Fruit fly (Drosophila melanogaster) whole organism, embryonic: ENCODE results near the gene Ptp4E.

Experiments
- Adf1 ChIP-seq: fragments of 200-800 bp; sonication (Bioruptor generic); IDR thresholded peaks from 2 replicates; pipeline ENCODE4 v1.3.6; 2022; ENCODE audit warnings: missing biosample characterization, missing genetic modification characterization
- CG1529 ChIP-seq: fragments of 200-800 bp; sonication (Bioruptor generic); optimal IDR thresholded peaks from 3 replicates; lab custom pipeline; 2018; ENCODE audit warnings: missing biosample characterization, missing genetic modification characterization
- CG17829 ChIP-seq: fragments of 200-800 bp; optimal IDR thresholded peaks from 2 replicates; lab custom pipeline; 2019; ENCODE audit warnings: missing biosample characterization, mild to moderate bottlenecking, missing genetic modification characterization, moderate library complexity
- Dip2 ChIP-seq: fragments of 200-800 bp; sonication (Bioruptor generic); IDR thresholded peaks from 2 replicates; pipeline ENCODE4 v1.3.6; 2022; ENCODE audit warnings: missing biosample characterization, missing genetic modification characterization
- H15 ChIP-seq: fragments of 200-800 bp; sonication (Bioruptor generic); IDR thresholded peaks from 3 replicates; pipeline ENCODE4 v1.3.6; 2022; ENCODE audit warnings: missing biosample characterization, missing genetic modification characterization
- Vsx1 ChIP-seq: fragments of 200-800 bp; sonication (Bioruptor generic); optimal IDR thresholded peaks from 2 replicates; lab custom pipeline; 2017; ENCODE audit warnings: missing biosample characterization, mild to moderate bottlenecking, missing genetic modification characterization, missing genetic modification reagents
- grn ChIP-seq: fragments of 200-800 bp; sonication (Bioruptor generic); optimal IDR thresholded peaks from 3 replicates; lab custom pipeline; 2017; ENCODE audit warnings: missing biosample characterization, missing genetic modification characterization

DNA sequence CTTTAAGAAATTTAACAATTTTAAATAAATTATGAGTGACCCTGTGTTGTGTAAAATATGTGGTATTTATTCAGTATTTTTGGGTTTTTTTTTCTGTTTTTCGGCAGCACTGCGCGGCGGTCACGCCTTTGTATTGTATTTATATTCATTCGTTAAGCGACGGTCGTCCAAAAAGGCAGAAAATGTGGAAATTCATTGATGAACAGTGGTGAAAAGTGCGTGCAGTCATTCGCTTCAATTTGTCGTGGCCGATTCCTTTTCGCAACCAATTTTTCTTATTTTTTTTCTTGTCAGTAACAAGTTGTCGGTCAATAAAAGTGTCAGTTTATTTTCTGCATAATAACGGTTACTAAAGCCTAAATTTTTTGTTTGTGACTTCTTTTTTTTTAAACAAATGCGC, at the start of gene Ptp4E:
- TF ChIP-seq Adf1 (GFP tag; lab: Robert Waterston, UW), result no peak; the same call in 1 of the 2 replicates
- no peak for TF ChIP-seq Dip2 (GFP tag; lab: Robert Waterston, UW)
- TF ChIP-seq Vsx1 (GFP tag; lab: Kevin White, UChicago), result peak; percentile 5
- no peak for TF ChIP-seq H15 (GFP tag; lab: Robert Waterston, UW)
- TF ChIP-seq CG1529, result no peak
- peak; percentile 21 for TF ChIP-seq CG17829 (tag; lab: Kevin White, UChicago)
- no peak for TF ChIP-seq grn (GFP tag; lab: Kevin White, UChicago)
